Worm (Caenorhabditis elegans) whole organism, L1 larva: ENCODE results near the gene cln-3.1.
A peak's percentile ranks its signal among the peaks of the same experiment; 100 is the strongest.

Experiments
- C16A3.4 ChIP-seq: fragments of 150-350 bp; optimal IDR thresholded peaks from 2 replicates; lab custom pipeline; 2014; ENCODE audit warnings: missing biosample characterization, missing genetic modification characterization
- C34B4.2 ChIP-seq: sonication (generic microtip); optimal IDR thresholded peaks from 2 replicates; lab custom pipeline; 2017; ENCODE audit warnings: mild to moderate bottlenecking, missing genetic modification characterization, missing compliant biosample characterization
- F16B12.6 ChIP-seq: fragments of 150-350 bp; optimal IDR thresholded peaks from 2 replicates; lab custom pipeline; 2014; ENCODE audit warnings: missing biosample characterization, missing genetic modification characterization
- aha-1 ChIP-seq: fragments of 150-350 bp; optimal IDR thresholded peaks from 2 replicates; lab custom pipeline; 2014; ENCODE audit warnings: missing biosample characterization, missing genetic modification characterization
- aly-2 ChIP-seq: fragments of 150-350 bp; optimal IDR thresholded peaks from 2 replicates; lab custom pipeline; 2014; ENCODE audit warnings: missing biosample characterization, missing genetic modification characterization
- ceh-8 ChIP-seq: fragments of 200-800 bp; sonication (Bioruptor generic); optimal IDR thresholded peaks from 2 replicates; lab custom pipeline; 2018; ENCODE audit warnings: mild to moderate bottlenecking, missing genetic modification characterization, moderate library complexity, missing compliant biosample characterization
- dsc-1 ChIP-seq: sonication (generic microtip); optimal IDR thresholded peaks from 2 replicates; lab custom pipeline; 2016; ENCODE audit warnings: mild to moderate bottlenecking, missing genetic modification characterization, missing compliant biosample characterization
- efl-1 ChIP-seq, 4 experiments: fragments of 150-350 bp; optimal IDR thresholded peaks in 3 of 4; peaks in 1 of 4; 1 replicate in 1 of 4; 2 replicates in 3 of 4; lab custom pipeline; 2014; ENCODE audit warnings: missing biosample characterization in 2 of 4, missing genetic modification characterization in 2 of 4, missing genetic modification reagents in 2 of 4
- elt-2 ChIP-seq: sonication (generic microtip); optimal IDR thresholded peaks from 2 replicates; lab custom pipeline; 2016; ENCODE audit warnings: missing genetic modification characterization, mild to moderate bottlenecking, inconsistent platforms, missing compliant biosample characterization, missing genetic modification reagents
- ets-5 ChIP-seq: fragments of 200-800 bp; sonication (Bioruptor generic); IDR thresholded peaks from 2 replicates; pipeline ENCODE4 v1.3.6; 2022; ENCODE audit warnings: missing genetic modification characterization, missing compliant biosample characterization
- fkh-10 ChIP-seq: sonication (generic microtip); optimal IDR thresholded peaks from 2 replicates; lab custom pipeline; 2017; ENCODE audit warnings: missing biosample characterization, missing genetic modification reagents, missing genetic modification characterization
- fos-1 ChIP-seq: fragments of 150-350 bp; optimal IDR thresholded peaks from 2 replicates; lab custom pipeline; 2014; ENCODE audit warnings: missing biosample characterization, missing genetic modification characterization
- grh-1 ChIP-seq: fragments of 200-800 bp; sonication (Bioruptor generic); IDR thresholded peaks from 2 replicates; pipeline ENCODE4 v1.3.6; 2022; ENCODE audit warnings: missing genetic modification reagents, missing genetic modification characterization, missing compliant biosample characterization
- hpl-2 ChIP-seq: fragments of 150-350 bp; optimal IDR thresholded peaks from 2 replicates; lab custom pipeline; 2014; ENCODE audit warnings: missing biosample characterization, missing genetic modification reagents, missing genetic modification characterization
- irx-1 ChIP-seq: sonication (generic microtip); optimal IDR thresholded peaks from 2 replicates; lab custom pipeline; 2016; ENCODE audit warnings: missing genetic modification characterization, missing compliant biosample characterization
- lin-14 ChIP-seq: fragments of 200-800 bp; sonication (Bioruptor generic); optimal IDR thresholded peaks from 2 replicates; lab custom pipeline; 2018; ENCODE audit warnings: mild to moderate bottlenecking, missing genetic modification characterization, moderate library complexity, missing compliant biosample characterization
- lin-35 ChIP-seq, 2 experiments: fragments of 150-350 bp; optimal IDR thresholded peaks; 2 replicates each; lab custom pipeline; 2014; ENCODE audit warnings: missing biosample characterization in 2 of 2, missing genetic modification characterization in 2 of 2, missing genetic modification reagents in 2 of 2
- lin-39 ChIP-seq: fragments of 150-350 bp; optimal IDR thresholded peaks from 2 replicates; lab custom pipeline; 2014; ENCODE audit warnings: missing biosample characterization, missing genetic modification reagents, missing genetic modification characterization
- mab-9 ChIP-seq: fragments of 200-800 bp; sonication (Bioruptor generic); IDR thresholded peaks from 2 replicates; pipeline ENCODE4 v1.3.6; 2022; ENCODE audit warnings: missing genetic modification reagents, missing genetic modification characterization, missing compliant biosample characterization
- mdl-1 ChIP-seq, 2 experiments: fragments of 150-350 bp; optimal IDR thresholded peaks; 2 replicates each; lab custom pipeline; 2014 to 2017; ENCODE audit warnings: missing biosample characterization in 2 of 2, missing genetic modification characterization in 2 of 2, inconsistent platforms in 1 of 2
- mef-2 ChIP-seq: fragments of 150-350 bp; optimal IDR thresholded peaks from 2 replicates; lab custom pipeline; 2014; ENCODE audit warnings: missing biosample characterization, missing genetic modification characterization
- nhr-12 ChIP-seq: sonication (generic microtip); optimal IDR thresholded peaks from 2 replicates; lab custom pipeline; 2017; ENCODE audit warnings: missing biosample characterization, missing genetic modification characterization
- nhr-19 ChIP-seq: fragments of 200-800 bp; sonication (Bioruptor generic); conservative IDR thresholded peaks from 2 replicates; pipeline ENCODE4 v1.3.6; 2022; ENCODE audit warnings: missing genetic modification characterization, missing compliant biosample characterization
- nhr-237 ChIP-seq: fragments of 150-350 bp; optimal IDR thresholded peaks from 2 replicates; lab custom pipeline; 2014; ENCODE audit warnings: missing biosample characterization, missing genetic modification characterization
- nhr-47 ChIP-seq: sonication (generic microtip); optimal IDR thresholded peaks from 2 replicates; lab custom pipeline; 2016; ENCODE audit warnings: mild to moderate bottlenecking, missing genetic modification characterization, moderate library complexity, missing compliant biosample characterization
- nhr-71 ChIP-seq: sonication (generic microtip); optimal IDR thresholded peaks from 2 replicates; lab custom pipeline; 2016; ENCODE audit warnings: mild to moderate bottlenecking, missing genetic modification characterization, moderate library complexity, missing compliant biosample characterization
- nhr-76 ChIP-seq: sonication (generic microtip); optimal IDR thresholded peaks from 2 replicates; lab custom pipeline; 2017; ENCODE audit warnings: missing biosample characterization, missing genetic modification characterization
- nhr-85 ChIP-seq: sonication (generic microtip); peaks from one replicate; lab custom pipeline; 2016; ENCODE audit warnings: missing genetic modification characterization, inconsistent platforms, missing compliant biosample characterization
- nhr-90 ChIP-seq: sonication (generic microtip); optimal IDR thresholded peaks from 2 replicates; lab custom pipeline; 2016; ENCODE audit warnings: mild to moderate bottlenecking, missing genetic modification characterization, missing compliant biosample characterization; ENCODE audit not compliant: poor library complexity
- pag-3 ChIP-seq: sonication (generic microtip); optimal IDR thresholded peaks from 2 replicates; lab custom pipeline; 2017; ENCODE audit warnings: missing genetic modification characterization, mild to moderate bottlenecking, missing compliant biosample characterization, antibody characterized with exemption, borderline replicate concordance; ENCODE audit not compliant: insufficient read depth
- pqm-1 ChIP-seq: sonication (generic microtip); optimal IDR thresholded peaks from 3 replicates; lab custom pipeline; 2017; ENCODE audit warnings: missing biosample characterization, missing genetic modification characterization
- rnt-1 ChIP-seq: sonication (generic microtip); optimal IDR thresholded peaks from 2 replicates; lab custom pipeline; 2016; ENCODE audit warnings: mild to moderate bottlenecking, missing genetic modification characterization, moderate library complexity, missing compliant biosample characterization
- snu-23 ChIP-seq: sonication (generic microtip); optimal IDR thresholded peaks from 2 replicates; lab custom pipeline; 2016; ENCODE audit warnings: missing genetic modification characterization, missing compliant biosample characterization
- sox-4 ChIP-seq: sonication (generic microtip); optimal IDR thresholded peaks from 2 replicates; lab custom pipeline; 2016; ENCODE audit warnings: missing genetic modification characterization, missing compliant biosample characterization
- sptf-1 ChIP-seq: fragments of 150-350 bp; optimal IDR thresholded peaks from 2 replicates; lab custom pipeline; 2014; ENCODE audit warnings: missing biosample characterization, missing genetic modification characterization
- sup-37 ChIP-seq: fragments of 200-800 bp; sonication (Bioruptor generic); optimal IDR thresholded peaks from 2 replicates; lab custom pipeline; 2018; ENCODE audit warnings: mild to moderate bottlenecking, missing genetic modification characterization, missing compliant biosample characterization
- swsn-7 ChIP-seq: sonication (generic microtip); optimal IDR thresholded peaks from 2 replicates; lab custom pipeline; 2016; ENCODE audit warnings: missing genetic modification characterization, missing compliant biosample characterization
- tlp-1 ChIP-seq: fragments of 150-350 bp; optimal IDR thresholded peaks from 2 replicates; lab custom pipeline; 2014; ENCODE audit warnings: missing biosample characterization, missing genetic modification characterization
- unc-30 ChIP-seq: sonication (generic microtip); optimal IDR thresholded peaks from 2 replicates; lab custom pipeline; 2017; ENCODE audit warnings: missing biosample characterization, missing genetic modification characterization
- unc-62 ChIP-seq: fragments of 150-350 bp; optimal IDR thresholded peaks from 2 replicates; lab custom pipeline; 2014; ENCODE audit warnings: missing biosample characterization, missing genetic modification reagents, missing genetic modification characterization
- unc-86 ChIP-seq: sonication (generic microtip); optimal IDR thresholded peaks from 2 replicates; lab custom pipeline; 2016; ENCODE audit warnings: missing genetic modification characterization, missing compliant biosample characterization
- unc-98 ChIP-seq: fragments of 200-800 bp; sonication (Bioruptor generic); IDR thresholded peaks from 2 replicates; pipeline ENCODE4 v1.3.6; 2022; ENCODE audit warnings: missing genetic modification characterization, missing compliant biosample characterization
- vab-15 ChIP-seq: sonication (generic microtip); optimal IDR thresholded peaks from 2 replicates; lab custom pipeline; 2017; ENCODE audit warnings: missing genotype, mild to moderate bottlenecking, missing genetic modification characterization, missing compliant biosample characterization
- xbp-1 ChIP-seq: sonication (generic microtip); optimal IDR thresholded peaks from 2 replicates; lab custom pipeline; 2016; ENCODE audit warnings: missing genetic modification characterization, missing compliant biosample characterization
- zag-1 ChIP-seq: fragments of 150-350 bp; optimal IDR thresholded peaks from 2 replicates; lab custom pipeline; 2014; ENCODE audit warnings: missing biosample characterization, missing genetic modification characterization
- ztf-11 ChIP-seq, 2 experiments: sonication (generic microtip); optimal IDR thresholded peaks; 2 replicates each; lab custom pipeline; 2016 to 2017; ENCODE audit warnings: missing genetic modification characterization in 2 of 2, missing biosample characterization in 1 of 2, missing compliant biosample characterization in 1 of 2
- ztf-4 ChIP-seq: fragments of 150-350 bp; optimal IDR thresholded peaks from 2 replicates; lab custom pipeline; 2014; ENCODE audit warnings: missing biosample characterization, missing genetic modification characterization

Gene cln-3.1

ce11 chrV:11314025-11314880, 48.8 kb upstream of the cln-3.1 start (continued):
- peak; percentile 5 for TF ChIP-seq hpl-2
- TF ChIP-seq mef-2 (tag; lab: Kevin White, UChicago), result no peak
- peak; percentile 80 for TF ChIP-seq nhr-71 (tag; lab: Kevin White, UChicago)
- TF ChIP-seq C16A3.4 (tag; lab: Kevin White, UChicago), result peak; percentile 81
- no peak for TF ChIP-seq ets-5 (GFP tag; lab: Robert Waterston, UW)
- peak; percentile 45 for TF ChIP-seq ceh-8 (GFP tag; lab: Kevin White, UChicago)
- peak; percentile 69 for TF ChIP-seq swsn-7
- TF ChIP-seq nhr-237, result no peak
- peak; percentile 68 for TF ChIP-seq lin-14
- peak; percentile 70 for TF ChIP-seq vab-15 (tag; lab: Kevin White, UChicago)
- TF ChIP-seq unc-98 (GFP tag; lab: Robert Waterston, UW), result no peak
- peak; percentile 31 for TF ChIP-seq unc-86 (tag; lab: Kevin White, UChicago)
- TF ChIP-seq zag-1 (tag; lab: Kevin White, UChicago), result no peak
- peak; percentile 65 for TF ChIP-seq grh-1 (GFP tag; lab: Robert Waterston, UW)
- no peak for TF ChIP-seq unc-30 (tag; lab: Kevin White, UChicago)
- no peak for TF ChIP-seq unc-62 (GFP tag; lab: Kevin White, UChicago)
- no peak for TF ChIP-seq nhr-76
- no peak for TF ChIP-seq nhr-12 (tag; lab: Kevin White, UChicago)
- peak; percentile 66 for TF ChIP-seq xbp-1 (tag; lab: Kevin White, UChicago)
- TF ChIP-seq nhr-19 (GFP tag; lab: Robert Waterston, UW), result peak; percentile 78
- peak; percentile 60 for TF ChIP-seq fos-1 (tag; lab: Kevin White, UChicago)
- TF ChIP-seq sox-4 (tag; lab: Kevin White, UChicago), result peak; percentile 16
- no peak for TF ChIP-seq tlp-1 (tag; lab: Kevin White, UChicago)
- TF ChIP-seq elt-2 (tag; lab: Kevin White, UChicago), result peak; percentile 66
- no peak for TF ChIP-seq aha-1 (tag; lab: Kevin White, UChicago)
- peak; percentile 8 for TF ChIP-seq ztf-4 (tag; lab: Kevin White, UChicago)
- peak; percentile 75 for TF ChIP-seq nhr-47 (tag; lab: Kevin White, UChicago)
- peak; percentile 84 for TF ChIP-seq nhr-90
- peak; percentile 32 for TF ChIP-seq lin-39 (tag; lab: Kevin White, UChicago)
- peak; percentile 57 for TF ChIP-seq irx-1 (tag; lab: Kevin White, UChicago)
- TF ChIP-seq mab-9 (GFP tag; lab: Robert Waterston, UW), result no peak
- peak; percentile 70 for TF ChIP-seq snu-23 (GFP tag; lab: Kevin White, UChicago)
- TF ChIP-seq sptf-1 (tag; lab: Kevin White, UChicago), result no peak
- TF ChIP-seq, all 84 proteins: peak for 50

- peak; percentile 16 for TF ChIP-seq lin-14
- TF ChIP-seq grh-1 (GFP tag; lab: Robert Waterston, UW), result peak; percentile 53; the same call in 1 of the 2 replicates
- peak; percentile 19 for TF ChIP-seq nhr-85 (tag; lab: Kevin White, UChicago)
- no peak for TF ChIP-seq nhr-237
Observed at ce11 chrV:11312904-11313303, 47.5 kb upstream of the cln-3.1 start.

- TF ChIP-seq ztf-11 (tag; optimal IDR thresholded peaks at IDR 0.05; lab: Kevin White, UChicago), result no peak
- no peak for TF ChIP-seq aly-2
- no peak for TF ChIP-seq sup-37
- TF ChIP-seq pqm-1, result no peak
- no peak for TF ChIP-seq dsc-1 (tag; lab: Kevin White, UChicago)
- TF ChIP-seq ceh-8 (GFP tag; lab: Kevin White, UChicago), result no peak
- TF ChIP-seq nhr-90, result peak; percentile 6
- TF ChIP-seq C34B4.2 (tag; lab: Kevin White, UChicago), result no peak
- TF ChIP-seq pag-3 (tag; lab: Kevin White, UChicago), result no peak
- TF ChIP-seq nhr-12 (tag; lab: Kevin White, UChicago), result no peak
- TF ChIP-seq efl-1 (optimal IDR thresholded peaks at IDR 0.05; lab: Kevin White, UChicago), result no peak
- TF ChIP-seq efl-1 (GFP tag; optimal IDR thresholded peaks at IDR 0.05 in 1 of 2; lab: Kevin White, UChicago), result peak in 1 of 2 experiments; percentile 75
- TF ChIP-seq lin-14, result peak; percentile 43
- no peak for TF ChIP-seq rnt-1 (tag; lab: Kevin White, UChicago)
- no peak for TF ChIP-seq fkh-10 (GFP tag; lab: Kevin White, UChicago)
- no peak for TF ChIP-seq zag-1 (tag; lab: Kevin White, UChicago)
- no peak for TF ChIP-seq lin-35 (GFP tag; optimal IDR thresholded peaks at IDR 0.05; lab: Kevin White, UChicago)
- TF ChIP-seq F16B12.6 (tag; lab: Kevin White, UChicago), result no peak
- no peak for TF ChIP-seq mdl-1 (tag; optimal IDR thresholded peaks at IDR 0.05; lab: Kevin White, UChicago)
- no peak for TF ChIP-seq unc-62 (GFP tag; lab: Kevin White, UChicago)
- no peak for TF ChIP-seq fos-1 (tag; lab: Kevin White, UChicago)
Observed at ce11 chrV:11311013-11311472, 45.6 kb upstream of the cln-3.1 start, which contains the start of gene T03F7.7. TSS of gene T03F7.7 (plus strand) at chrV:11311422.
